Worm (Caenorhabditis elegans) whole organism, midembryonic: ENCODE results near the gene srw-87.

Source experiments
- T22C8.4 ChIP-seq: fragments of 200-800 bp; sonication (Bioruptor generic); IDR thresholded peaks from 2 replicates; pipeline ENCODE4 v1.3.6; 2022; ENCODE audit warnings: missing genetic modification characterization, missing compliant biosample characterization
- cog-1 ChIP-seq: sonication (generic microtip); optimal IDR thresholded peaks from 2 replicates; lab custom pipeline; 2016; ENCODE audit warnings: missing genetic modification characterization, missing compliant biosample characterization
- flt-1 ChIP-seq: fragments of 200-800 bp; sonication (Bioruptor generic); IDR thresholded peaks from 2 replicates; pipeline ENCODE4 v1.3.6; 2022; ENCODE audit warnings: missing genetic modification characterization, missing compliant biosample characterization
- klf-2 ChIP-seq: fragments of 200-800 bp; sonication (Bioruptor generic); conservative IDR thresholded peaks from 2 replicates; pipeline ENCODE4 v1.3.6; 2022; ENCODE audit warnings: missing genetic modification reagents, missing genetic modification characterization, missing compliant biosample characterization
- med-1 ChIP-seq: sonication (generic microtip); optimal IDR thresholded peaks from 2 replicates; lab custom pipeline; 2017; ENCODE audit warnings: missing genetic modification characterization, mild to moderate bottlenecking, missing compliant biosample characterization, antibody characterized with exemption, missing genetic modification reagents; ENCODE audit not compliant: insufficient read depth
- ref-1 ChIP-seq: fragments of 200-800 bp; sonication (Bioruptor generic); conservative IDR thresholded peaks from 2 replicates; pipeline ENCODE4 v1.3.6; 2022; ENCODE audit warnings: missing genetic modification reagents, missing genetic modification characterization, missing compliant biosample characterization
- tab-1 ChIP-seq: fragments of 200-800 bp; sonication (Bioruptor generic); IDR thresholded peaks from 2 replicates; pipeline ENCODE4 v1.3.6; 2022; ENCODE audit warnings: missing genetic modification characterization, missing compliant biosample characterization
- ztf-23 ChIP-seq: fragments of 200-800 bp; sonication (Bioruptor generic); IDR thresholded peaks from 2 replicates; pipeline ENCODE4 v1.3.6; 2022; ENCODE audit warnings: missing genetic modification reagents, missing genetic modification characterization, missing compliant biosample characterization
- ztf-29 ChIP-seq: fragments of 200-800 bp; sonication (Bioruptor generic); IDR thresholded peaks from 2 replicates; pipeline ENCODE4 v1.3.6; 2022; ENCODE audit warnings: missing genetic modification reagents, missing genetic modification characterization, missing compliant biosample characterization

srw-87 gene

ce11 chrV:16346406-16347108, 10.1 kb downstream of the srw-87 start, which contains the start of the genes W08G11.5 and W08G11.1:
Gene W08G11.5, minus strand, starts transcription at chrV:16346506.
Gene W08G11.1, plus strand, starts transcription at chrV:16347058.
- TF ChIP-seq ztf-23 (GFP tag; lab: Robert Waterston, UW): no peak
- TF ChIP-seq klf-2 (GFP tag; lab: Robert Waterston, UW): no peak
- TF ChIP-seq T22C8.4 (GFP tag; lab: Robert Waterston, UW): no peak
- TF ChIP-seq ztf-29 (GFP tag; lab: Robert Waterston, UW): no peak
- TF ChIP-seq tab-1 (GFP tag; lab: Robert Waterston, UW): no peak
- no peak for TF ChIP-seq cog-1 (tag; lab: Kevin White, UChicago)

DNA sequence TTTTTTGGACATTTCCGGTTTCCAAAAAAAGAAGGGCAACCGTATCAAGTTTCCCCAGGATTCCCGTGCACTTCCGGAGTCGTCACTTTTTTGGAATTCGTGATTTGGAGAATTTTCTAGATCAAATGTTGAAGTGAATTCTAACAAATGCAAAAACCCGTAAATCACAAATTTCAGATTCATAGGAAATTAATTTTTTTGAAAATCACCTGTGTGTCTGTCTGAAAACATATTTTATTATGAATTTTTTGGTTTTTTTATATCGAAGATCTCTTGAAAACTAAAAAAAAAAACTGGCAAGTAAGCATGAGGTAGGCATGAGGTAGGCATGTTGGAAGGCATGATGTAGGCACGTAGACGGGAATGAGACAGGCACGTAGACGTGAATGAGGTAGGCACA, 13.6 kb downstream of the srw-87 start:
- TF ChIP-seq flt-1 (GFP tag; lab: Robert Waterston, UW) (no peak), ztf-29 (GFP tag; lab: Robert Waterston, UW) (no peak), cog-1 (tag; lab: Kevin White, UChicago) (no peak), tab-1 (GFP tag; lab: Robert Waterston, UW) (no peak), klf-2 (GFP tag; lab: Robert Waterston, UW) (no peak), ztf-23 (GFP tag; lab: Robert Waterston, UW) (no peak), med-1 (GFP tag; lab: Kevin White, UChicago) (no peak), T22C8.4 (GFP tag; lab: Robert Waterston, UW) (no peak), ref-1 (GFP tag; lab: Robert Waterston, UW) (no peak)

DNA sequence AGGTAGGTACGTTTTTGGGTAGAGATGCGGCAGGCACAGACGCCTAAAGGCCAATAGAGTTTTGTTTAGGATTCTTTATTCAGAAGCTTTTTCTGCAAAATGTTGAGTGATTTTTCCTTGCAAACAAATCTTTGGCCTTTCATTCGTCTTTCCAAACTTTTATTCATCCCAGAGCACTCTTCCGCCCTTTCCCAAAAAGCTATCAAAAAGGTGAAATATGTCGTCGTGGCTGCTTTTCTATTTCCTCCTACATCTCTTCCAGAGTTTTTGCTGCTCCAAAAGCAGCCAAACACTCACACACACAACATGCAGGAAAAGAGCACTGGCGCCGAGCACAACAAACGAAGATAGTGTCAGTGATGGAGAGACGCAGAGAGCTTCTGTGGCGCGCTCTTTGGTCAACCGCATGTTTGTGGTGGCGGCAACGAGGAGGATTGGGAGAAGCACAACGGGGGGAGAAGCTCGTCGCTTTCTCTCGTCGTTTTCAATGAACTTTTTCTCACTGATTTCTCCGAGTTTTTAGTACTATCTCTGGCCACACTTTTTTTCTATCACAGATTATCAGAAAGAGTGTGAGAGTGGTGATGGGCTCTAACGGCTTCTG, 14.5 kb downstream of the srw-87 start:
- no peak for TF ChIP-seq tab-1 (GFP tag; lab: Robert Waterston, UW)
- no peak for TF ChIP-seq ztf-23 (GFP tag; lab: Robert Waterston, UW)
- no peak for TF ChIP-seq T22C8.4 (GFP tag; lab: Robert Waterston, UW)
- no peak for TF ChIP-seq ref-1 (GFP tag; lab: Robert Waterston, UW)
- TF ChIP-seq cog-1 (tag; lab: Kevin White, UChicago): no peak
- no peak for TF ChIP-seq ztf-29 (GFP tag; lab: Robert Waterston, UW)
- TF ChIP-seq flt-1 (GFP tag; lab: Robert Waterston, UW): no peak
- no peak for TF ChIP-seq med-1 (GFP tag; lab: Kevin White, UChicago)
- TF ChIP-seq klf-2 (GFP tag; lab: Robert Waterston, UW): no peak

- TF ChIP-seq ref-1 (GFP tag; lab: Robert Waterston, UW) (no peak), flt-1 (GFP tag; lab: Robert Waterston, UW) (no peak), ztf-29 (GFP tag; lab: Robert Waterston, UW) (no peak), ztf-23 (GFP tag; lab: Robert Waterston, UW) (no peak), med-1 (GFP tag; lab: Kevin White, UChicago) (no peak), T22C8.4 (GFP tag; lab: Robert Waterston, UW) (no peak)
These were observed 15.3 kb downstream of the srw-87 start for ce11 chrV:16351757-16352156.

DNA sequence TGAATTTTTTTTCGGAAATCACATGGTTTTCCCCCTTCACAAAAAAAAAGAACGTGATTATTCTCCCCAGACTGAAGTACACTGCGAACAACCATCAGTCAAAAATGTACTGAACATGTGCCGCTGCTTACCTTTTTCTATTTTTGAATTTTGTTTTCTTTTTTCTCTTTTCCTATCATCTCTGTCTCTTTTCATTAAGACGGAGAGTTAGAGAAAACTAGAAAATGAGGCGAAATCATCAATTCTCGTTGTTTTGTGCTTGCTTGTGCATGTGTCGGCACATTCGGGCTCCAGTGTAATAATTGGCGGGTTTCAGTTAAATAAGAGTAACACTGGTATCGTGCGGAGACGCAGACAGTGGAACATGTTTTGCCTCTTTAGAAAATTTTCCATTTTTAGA, 15.9 kb downstream of the srw-87 start:
- TF ChIP-seq med-1 (GFP tag; lab: Kevin White, UChicago): no peak
- no peak for TF ChIP-seq tab-1 (GFP tag; lab: Robert Waterston, UW)
- TF ChIP-seq klf-2 (GFP tag; lab: Robert Waterston, UW): no peak
- no peak for TF ChIP-seq ztf-29 (GFP tag; lab: Robert Waterston, UW)
- no peak for TF ChIP-seq T22C8.4 (GFP tag; lab: Robert Waterston, UW)
- TF ChIP-seq flt-1 (GFP tag; lab: Robert Waterston, UW): no peak

DNA sequence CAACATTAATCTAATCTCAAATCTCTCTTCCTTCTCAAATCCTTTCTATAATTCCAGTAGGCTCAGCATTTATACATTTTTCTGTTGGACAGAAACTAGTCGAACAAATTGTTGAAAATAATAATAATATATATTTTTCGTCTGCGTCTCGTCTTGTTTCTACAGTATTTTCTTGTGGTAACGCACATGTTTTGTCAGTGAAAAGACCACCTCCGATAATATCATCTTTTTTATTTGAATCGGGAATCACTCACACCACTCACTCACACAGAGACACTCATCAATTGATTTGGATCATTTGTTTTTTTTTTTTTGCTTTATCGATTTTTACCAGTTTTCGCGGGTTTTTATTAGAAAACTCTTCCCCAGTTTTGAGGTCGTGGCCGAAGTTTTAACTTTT, 18.2 kb downstream of the srw-87 start:
- TF ChIP-seq med-1 (GFP tag; lab: Kevin White, UChicago) (no peak), T22C8.4 (GFP tag; lab: Robert Waterston, UW) (no peak), klf-2 (GFP tag; lab: Robert Waterston, UW) (no peak), ref-1 (GFP tag; lab: Robert Waterston, UW) (no peak), flt-1 (GFP tag; lab: Robert Waterston, UW) (no peak), tab-1 (GFP tag; lab: Robert Waterston, UW) (no peak), ztf-29 (GFP tag; lab: Robert Waterston, UW) (no peak), cog-1 (tag; lab: Kevin White, UChicago) (no peak), ztf-23 (GFP tag; lab: Robert Waterston, UW) (no peak)

DNA sequence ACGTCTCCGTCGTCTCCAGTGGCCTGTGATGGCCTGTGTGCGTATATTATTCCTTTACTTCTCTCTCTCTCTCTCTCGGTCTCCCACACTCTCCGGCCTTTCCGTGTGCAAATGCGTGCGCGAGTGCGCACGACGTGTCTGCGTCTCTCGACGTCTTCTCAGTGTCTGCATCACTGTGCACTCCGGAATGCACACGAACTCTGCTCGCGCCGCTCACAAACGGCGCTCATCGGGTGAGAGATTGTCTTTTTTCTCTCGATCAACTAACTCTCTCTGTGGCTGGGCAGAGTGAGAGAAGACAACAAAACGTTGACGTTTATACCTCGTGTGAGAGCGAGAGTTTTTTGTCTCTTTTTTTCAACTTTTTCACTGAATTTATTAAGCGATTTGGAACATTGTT, 19.5 kb downstream of the srw-87 start:
- TF ChIP-seq cog-1 (tag; lab: Kevin White, UChicago) (peak; percentile 71), ztf-23 (GFP tag; lab: Robert Waterston, UW) (no peak), T22C8.4 (GFP tag; lab: Robert Waterston, UW) (no peak), klf-2 (GFP tag; lab: Robert Waterston, UW) (no peak), ztf-29 (GFP tag; lab: Robert Waterston, UW) (no peak), flt-1 (GFP tag; lab: Robert Waterston, UW) (peak; percentile 79)

DNA sequence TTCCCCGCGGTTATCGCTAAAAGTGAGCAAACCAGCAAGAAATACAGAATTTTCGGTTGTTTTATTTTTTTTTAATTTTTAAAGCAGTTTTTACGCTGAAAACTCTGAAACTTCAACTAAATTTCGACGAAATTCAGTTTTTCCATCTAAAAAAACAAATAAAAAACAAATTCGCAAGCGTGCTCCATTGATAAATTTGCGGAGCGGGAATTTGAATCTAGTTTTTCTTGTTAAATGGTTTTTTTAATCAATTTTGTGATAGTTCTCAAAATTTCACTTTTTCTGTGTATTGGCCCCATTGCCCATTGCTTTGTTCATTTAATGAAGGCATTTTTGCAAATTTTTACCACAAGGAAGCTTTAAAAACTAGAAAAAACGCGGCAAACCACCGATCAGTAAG, 20.4 kb downstream of the srw-87 start:
- TF ChIP-seq klf-2 (GFP tag; lab: Robert Waterston, UW) (no peak), flt-1 (GFP tag; lab: Robert Waterston, UW) (no peak), ztf-29 (GFP tag; lab: Robert Waterston, UW) (no peak), ztf-23 (GFP tag; lab: Robert Waterston, UW) (no peak), tab-1 (GFP tag; lab: Robert Waterston, UW) (no peak), ref-1 (GFP tag; lab: Robert Waterston, UW) (no peak), cog-1 (tag; lab: Kevin White, UChicago) (no peak), med-1 (GFP tag; lab: Kevin White, UChicago) (no peak), T22C8.4 (GFP tag; lab: Robert Waterston, UW) (no peak)
